Worm (Caenorhabditis elegans) whole organism, L1 larva: ENCODE measurements around the gene pqn-80.

Experiments
- C34B4.2 ChIP-seq: sonication (generic microtip); optimal IDR thresholded peaks from 2 replicates; lab custom pipeline; 2017; ENCODE audit warnings: mild to moderate bottlenecking, missing genetic modification characterization, missing compliant biosample characterization
- F16B12.6 ChIP-seq: fragments of 150-350 bp; optimal IDR thresholded peaks from 2 replicates; lab custom pipeline; 2014; ENCODE audit warnings: missing biosample characterization, missing genetic modification characterization
- aha-1 ChIP-seq: fragments of 150-350 bp; optimal IDR thresholded peaks from 2 replicates; lab custom pipeline; 2014; ENCODE audit warnings: missing biosample characterization, missing genetic modification characterization
- alr-1 ChIP-seq: fragments of 200-800 bp; sonication (Bioruptor generic); optimal IDR thresholded peaks from 2 replicates; lab custom pipeline; 2018; ENCODE audit warnings: borderline replicate concordance, mild to moderate bottlenecking, missing genetic modification characterization, missing compliant biosample characterization
- ama-1 ChIP-seq: fragments of 150-350 bp; optimal IDR thresholded peaks from 2 replicates; lab custom pipeline; 2014
- blmp-1 ChIP-seq: fragments of 150-350 bp; optimal IDR thresholded peaks from 2 replicates; lab custom pipeline; 2014; ENCODE audit warnings: missing biosample characterization, missing genetic modification characterization
- ces-1 ChIP-seq: fragments of 150-350 bp; optimal IDR thresholded peaks from 2 replicates; lab custom pipeline; 2014; ENCODE audit warnings: missing biosample characterization, missing genetic modification reagents, missing genetic modification characterization
- dpl-1 ChIP-seq, 3 experiments: fragments of 150-350 bp in 2 of 3; sonication (generic microtip) in 1 of 3; optimal IDR thresholded peaks; 2 replicates each; lab custom pipeline; 2014 to 2017; ENCODE audit warnings: missing biosample characterization in 3 of 3, missing genetic modification characterization in 3 of 3, missing genetic modification reagents in 3 of 3
- dsc-1 ChIP-seq: sonication (generic microtip); optimal IDR thresholded peaks from 2 replicates; lab custom pipeline; 2016; ENCODE audit warnings: mild to moderate bottlenecking, missing genetic modification characterization, missing compliant biosample characterization
- efl-1 ChIP-seq, 4 experiments: fragments of 150-350 bp; optimal IDR thresholded peaks in 3 of 4; peaks in 1 of 4; 1 replicate in 1 of 4; 2 replicates in 3 of 4; lab custom pipeline; 2014; ENCODE audit warnings: missing biosample characterization in 2 of 4, missing genetic modification characterization in 2 of 4, missing genetic modification reagents in 2 of 4
- efl-3 ChIP-seq: fragments of 200-800 bp; sonication (Bioruptor generic); optimal IDR thresholded peaks from 2 replicates; lab custom pipeline; 2018; ENCODE audit warnings: mild to moderate bottlenecking, missing genetic modification characterization, missing compliant biosample characterization
- egl-13 ChIP-seq: sonication (generic microtip); optimal IDR thresholded peaks from 2 replicates; lab custom pipeline; 2016; ENCODE audit warnings: missing genotype, missing genetic modification reagents, missing genetic modification characterization, missing compliant biosample characterization
- egl-27 ChIP-seq, 2 experiments: fragments of 150-350 bp in 1 of 2; sonication (generic microtip); optimal IDR thresholded peaks; 3 replicates each; lab custom pipeline; 2017 to 2018; ENCODE audit warnings: missing biosample characterization in 2 of 2, missing genetic modification characterization in 2 of 2, missing genetic modification reagents in 2 of 2
- fkh-10 ChIP-seq: sonication (generic microtip); optimal IDR thresholded peaks from 2 replicates; lab custom pipeline; 2017; ENCODE audit warnings: missing biosample characterization, missing genetic modification reagents, missing genetic modification characterization
- grh-1 ChIP-seq: fragments of 200-800 bp; sonication (Bioruptor generic); IDR thresholded peaks from 2 replicates; pipeline ENCODE4 v1.3.6; 2022; ENCODE audit warnings: missing genetic modification reagents, missing genetic modification characterization, missing compliant biosample characterization
- hlh-4 ChIP-seq: sonication (generic microtip); optimal IDR thresholded peaks from 2 replicates; lab custom pipeline; 2016; ENCODE audit warnings: mild to moderate bottlenecking, missing genetic modification characterization, missing compliant biosample characterization
- isw-1 ChIP-seq: fragments of 200-800 bp; sonication (Bioruptor generic); IDR thresholded peaks from 2 replicates; pipeline ENCODE4 v1.3.6; 2022; ENCODE audit warnings: missing genetic modification characterization, missing compliant biosample characterization
- lin-13 ChIP-seq: fragments of 150-350 bp; optimal IDR thresholded peaks from 2 replicates; lab custom pipeline; 2014; ENCODE audit warnings: missing biosample characterization, missing genetic modification reagents, missing genetic modification characterization
- lin-14 ChIP-seq: fragments of 200-800 bp; sonication (Bioruptor generic); optimal IDR thresholded peaks from 2 replicates; lab custom pipeline; 2018; ENCODE audit warnings: mild to moderate bottlenecking, missing genetic modification characterization, moderate library complexity, missing compliant biosample characterization
- lin-35 ChIP-seq, 2 experiments: fragments of 150-350 bp; optimal IDR thresholded peaks; 2 replicates each; lab custom pipeline; 2014; ENCODE audit warnings: missing biosample characterization in 2 of 2, missing genetic modification characterization in 2 of 2, missing genetic modification reagents in 2 of 2
- lir-3 ChIP-seq: sonication (generic microtip); optimal IDR thresholded peaks from 2 replicates; lab custom pipeline; 2016; ENCODE audit warnings: mild to moderate bottlenecking, missing genetic modification characterization, moderate library complexity, missing compliant biosample characterization; ENCODE audit not compliant: poor library complexity
- lsy-2 ChIP-seq, 2 experiments: fragments of 150-350 bp; optimal IDR thresholded peaks; 2 replicates each; lab custom pipeline; 2014; ENCODE audit warnings: missing biosample characterization in 2 of 2, missing genetic modification characterization in 2 of 2
- mab-9 ChIP-seq: fragments of 200-800 bp; sonication (Bioruptor generic); IDR thresholded peaks from 2 replicates; pipeline ENCODE4 v1.3.6; 2022; ENCODE audit warnings: missing genetic modification reagents, missing genetic modification characterization, missing compliant biosample characterization
- mdl-1 ChIP-seq, 2 experiments: fragments of 150-350 bp; optimal IDR thresholded peaks; 2 replicates each; lab custom pipeline; 2014 to 2017; ENCODE audit warnings: missing biosample characterization in 2 of 2, missing genetic modification characterization in 2 of 2, inconsistent platforms in 1 of 2
- mef-2 ChIP-seq: fragments of 150-350 bp; optimal IDR thresholded peaks from 2 replicates; lab custom pipeline; 2014; ENCODE audit warnings: missing biosample characterization, missing genetic modification characterization
- mep-1 ChIP-seq: fragments of 150-350 bp; optimal IDR thresholded peaks from 2 replicates; lab custom pipeline; 2014; ENCODE audit warnings: missing biosample characterization, missing genetic modification characterization
- nhr-11 ChIP-seq: fragments of 150-350 bp; optimal IDR thresholded peaks from 2 replicates; lab custom pipeline; 2014; ENCODE audit warnings: missing biosample characterization, missing genetic modification characterization
- nhr-19 ChIP-seq: fragments of 200-800 bp; sonication (Bioruptor generic); conservative IDR thresholded peaks from 2 replicates; pipeline ENCODE4 v1.3.6; 2022; ENCODE audit warnings: missing genetic modification characterization, missing compliant biosample characterization
- nhr-20 ChIP-seq: sonication (generic microtip); optimal IDR thresholded peaks from 2 replicates; lab custom pipeline; 2016; ENCODE audit warnings: mild to moderate bottlenecking, missing genetic modification characterization, missing compliant biosample characterization
- nhr-237 ChIP-seq: fragments of 150-350 bp; optimal IDR thresholded peaks from 2 replicates; lab custom pipeline; 2014; ENCODE audit warnings: missing biosample characterization, missing genetic modification characterization
- nhr-28 ChIP-seq: fragments of 150-350 bp; optimal IDR thresholded peaks from 2 replicates; lab custom pipeline; 2014; ENCODE audit warnings: missing biosample characterization, missing genetic modification characterization
- nhr-47 ChIP-seq: sonication (generic microtip); optimal IDR thresholded peaks from 2 replicates; lab custom pipeline; 2016; ENCODE audit warnings: mild to moderate bottlenecking, missing genetic modification characterization, moderate library complexity, missing compliant biosample characterization
- nhr-77 ChIP-seq: fragments of 150-350 bp; optimal IDR thresholded peaks from 2 replicates; lab custom pipeline; 2014; ENCODE audit warnings: missing biosample characterization, missing genetic modification characterization
- nhr-90 ChIP-seq: sonication (generic microtip); optimal IDR thresholded peaks from 2 replicates; lab custom pipeline; 2016; ENCODE audit warnings: mild to moderate bottlenecking, missing genetic modification characterization, missing compliant biosample characterization; ENCODE audit not compliant: poor library complexity
- pax-3 ChIP-seq: fragments of 200-800 bp; sonication (Bioruptor generic); optimal IDR thresholded peaks from 2 replicates; lab custom pipeline; 2018; ENCODE audit warnings: mild to moderate bottlenecking, missing genetic modification characterization, moderate library complexity, missing compliant biosample characterization
- rnt-1 ChIP-seq: sonication (generic microtip); optimal IDR thresholded peaks from 2 replicates; lab custom pipeline; 2016; ENCODE audit warnings: mild to moderate bottlenecking, missing genetic modification characterization, moderate library complexity, missing compliant biosample characterization
- snu-23 ChIP-seq: sonication (generic microtip); optimal IDR thresholded peaks from 2 replicates; lab custom pipeline; 2016; ENCODE audit warnings: missing genetic modification characterization, missing compliant biosample characterization
- tlp-1 ChIP-seq: fragments of 150-350 bp; optimal IDR thresholded peaks from 2 replicates; lab custom pipeline; 2014; ENCODE audit warnings: missing biosample characterization, missing genetic modification characterization
- unc-130 ChIP-seq: fragments of 150-350 bp; optimal IDR thresholded peaks from 2 replicates; lab custom pipeline; 2017; ENCODE audit warnings: missing biosample characterization, missing genetic modification characterization, inconsistent platforms
- unc-30 ChIP-seq: sonication (generic microtip); optimal IDR thresholded peaks from 2 replicates; lab custom pipeline; 2017; ENCODE audit warnings: missing biosample characterization, missing genetic modification characterization
- unc-86 ChIP-seq: sonication (generic microtip); optimal IDR thresholded peaks from 2 replicates; lab custom pipeline; 2016; ENCODE audit warnings: missing genetic modification characterization, missing compliant biosample characterization
- unc-98 ChIP-seq: fragments of 200-800 bp; sonication (Bioruptor generic); IDR thresholded peaks from 2 replicates; pipeline ENCODE4 v1.3.6; 2022; ENCODE audit warnings: missing genetic modification characterization, missing compliant biosample characterization
- zag-1 ChIP-seq: fragments of 150-350 bp; optimal IDR thresholded peaks from 2 replicates; lab custom pipeline; 2014; ENCODE audit warnings: missing biosample characterization, missing genetic modification characterization
- ztf-11 ChIP-seq, 2 experiments: sonication (generic microtip); optimal IDR thresholded peaks; 2 replicates each; lab custom pipeline; 2016 to 2017; ENCODE audit warnings: missing genetic modification characterization in 2 of 2, missing biosample characterization in 1 of 2, missing compliant biosample characterization in 1 of 2
- ztf-4 ChIP-seq: fragments of 150-350 bp; optimal IDR thresholded peaks from 2 replicates; lab custom pipeline; 2014; ENCODE audit warnings: missing biosample characterization, missing genetic modification characterization

pqn-80 gene

ce11 chrIII:12591923-12592322 is 34.4 kb upstream of the pqn-80 start:
- TF ChIP-seq nhr-11 (no peak), lir-3 (tag; lab: Kevin White, UChicago) (no peak), zag-1 (no peak), nhr-90 (tag; lab: Kevin White, UChicago) (no peak), unc-86 (no peak), nhr-47 (tag; lab: Kevin White, UChicago) (no peak), lin-14 (GFP tag; lab: Kevin White, UChicago) (no peak), mdl-1 (tag; optimal IDR thresholded peaks at IDR 0.05; lab: Kevin White, UChicago) (no peak), ces-1 (GFP tag; lab: Kevin White, UChicago) (no peak), efl-3 (GFP tag; lab: Kevin White, UChicago) (no peak), mep-1 (tag; lab: Kevin White, UChicago) (no peak), snu-23 (no peak), unc-130 (tag; lab: Kevin White, UChicago) (no peak), unc-30 (tag; lab: Kevin White, UChicago) (no peak), nhr-77 (no peak), unc-98 (no peak), dpl-1 (GFP tag; optimal IDR thresholded peaks at IDR 0.05; lab: Kevin White, UChicago) (no peak), mab-9 (no peak), egl-13 (tag; lab: Kevin White, UChicago) (no peak), ama-1 (lab: Kevin White, UChicago) (no peak)

- TF ChIP-seq dsc-1 (no peak), ama-1 (lab: Kevin White, UChicago) (peak; percentile 50), isw-1 (GFP tag; lab: Robert Waterston, UW) (no peak), efl-1 (optimal IDR thresholded peaks at IDR 0.05; lab: Kevin White, UChicago) (no peak), efl-1 (GFP tag; optimal IDR thresholded peaks at IDR 0.05 in 1 of 2; lab: Kevin White, UChicago) (peak in 1 of 2 experiments; percentile 86), hlh-4 (tag; lab: Kevin White, UChicago) (no peak), nhr-90 (tag; lab: Kevin White, UChicago) (no peak), aha-1 (no peak)
These were observed 30.7 kb upstream of the pqn-80 start for ce11 chrIII:12595640-12596039.

- TF ChIP-seq hlh-4 (tag; lab: Kevin White, UChicago): no peak
- TF ChIP-seq fkh-10 (GFP tag; lab: Kevin White, UChicago): no peak
- no peak for TF ChIP-seq egl-27 (tag; optimal IDR thresholded peaks at IDR 0.05; lab: Kevin White, UChicago)
- peak; percentile 69 for TF ChIP-seq ama-1 (lab: Kevin White, UChicago)
- TF ChIP-seq tlp-1 (tag; lab: Kevin White, UChicago): no peak
- TF ChIP-seq rnt-1 (tag; lab: Kevin White, UChicago): peak; percentile 83
- TF ChIP-seq blmp-1 (tag; lab: Kevin White, UChicago): peak; percentile 79
- peak; percentile 1 for TF ChIP-seq aha-1
- no peak for TF ChIP-seq nhr-28 (tag; lab: Kevin White, UChicago)
- no peak for TF ChIP-seq mef-2 (tag; lab: Kevin White, UChicago)
- peak; percentile 83 for TF ChIP-seq pax-3
- peak; percentile 25; the same call in 1 of the 2 replicates for TF ChIP-seq mab-9
- no peak for TF ChIP-seq alr-1 (tag; lab: Kevin White, UChicago)
- TF ChIP-seq grh-1: peak; percentile 88
- TF ChIP-seq mdl-1 (tag; optimal IDR thresholded peaks at IDR 0.05; lab: Kevin White, UChicago): peak in 1 of 2 experiments; percentile 91
- peak; percentile 85 for TF ChIP-seq unc-86
- TF ChIP-seq nhr-237 (tag; lab: Kevin White, UChicago): peak; percentile 72
- peak in 1 of 2 experiments; percentile 68 for TF ChIP-seq ztf-11 (tag; optimal IDR thresholded peaks at IDR 0.05; lab: Kevin White, UChicago)
- peak; percentile 96 for TF ChIP-seq lin-13 (GFP tag; lab: Kevin White, UChicago)
- TF ChIP-seq nhr-19 (GFP tag; lab: Robert Waterston, UW): peak; percentile 76
- no peak for TF ChIP-seq C34B4.2 (tag; lab: Kevin White, UChicago)
- peak; percentile 84 for TF ChIP-seq isw-1 (GFP tag; lab: Robert Waterston, UW)
- TF ChIP-seq lin-35 (GFP tag; optimal IDR thresholded peaks at IDR 0.05; lab: Kevin White, UChicago): peak; percentile 88 to 91
- TF ChIP-seq snu-23: peak; percentile 92
- TF ChIP-seq nhr-11: peak; percentile 57
- peak; percentile 98 to 99 for TF ChIP-seq lsy-2 (tag; optimal IDR thresholded peaks at IDR 0.05; lab: Kevin White, UChicago)
- peak; percentile 96 for TF ChIP-seq F16B12.6
- TF ChIP-seq nhr-20 (tag; lab: Kevin White, UChicago): peak; percentile 85
- peak; percentile 84 for TF ChIP-seq ztf-4 (tag; lab: Kevin White, UChicago)
- no peak for TF ChIP-seq unc-30 (tag; lab: Kevin White, UChicago)
These were observed 27.7 kb upstream of the pqn-80 start for ce11 chrIII:12598418-12599330.
